Fruit fly (Drosophila melanogaster) whole organism, prepupa: Measurements from ENCODE around the gene Naxe.

Experiments used
- Blimp-1 ChIP-seq: fragments of 200-800 bp; sonication (Bioruptor generic); optimal IDR thresholded peaks from 3 replicates; lab custom pipeline; 2017; ENCODE audit warnings: missing biosample characterization, missing genetic modification characterization, mild to moderate bottlenecking, moderate library complexity, missing genetic modification reagents
- CG10631 ChIP-seq: fragments of 200-800 bp; sonication (Bioruptor generic); optimal IDR thresholded peaks from 2 replicates; lab custom pipeline; 2016; ENCODE audit warnings: missing biosample characterization, missing genetic modification characterization
- CG10669 ChIP-seq: fragments of 200-800 bp; sonication (Bioruptor generic); optimal IDR thresholded peaks from 3 replicates; lab custom pipeline; 2018; ENCODE audit warnings: missing biosample characterization, mild to moderate bottlenecking, missing genetic modification characterization, moderate library complexity
- CG11294 ChIP-seq: fragments of 200-800 bp; sonication (Bioruptor generic); IDR thresholded peaks from 2 replicates; pipeline ENCODE4 v1.3.6; 2022; ENCODE audit warnings: missing biosample characterization, missing genetic modification characterization
- CG11762 ChIP-seq: fragments of 200-800 bp; sonication (Bioruptor generic); optimal IDR thresholded peaks from 3 replicates; lab custom pipeline; 2016; ENCODE audit warnings: missing biosample characterization, missing genetic modification characterization; ENCODE audit not compliant: insufficient read depth
- CG15336 ChIP-seq: fragments of 200-800 bp; sonication (Bioruptor generic); IDR thresholded peaks from 2 replicates; pipeline ENCODE4 v1.3.6; 2022; ENCODE audit warnings: missing biosample characterization, missing genetic modification characterization
- CG1621 ChIP-seq: fragments of 200-800 bp; sonication (Bioruptor generic); optimal IDR thresholded peaks from 3 replicates; lab custom pipeline; 2018; ENCODE audit warnings: missing biosample characterization, mild to moderate bottlenecking, missing genetic modification characterization
- CG3032 ChIP-seq: fragments of 200-800 bp; optimal IDR thresholded peaks from 2 replicates; lab custom pipeline; 2019; ENCODE audit warnings: missing biosample characterization, mild to moderate bottlenecking, missing genetic modification characterization, moderate library complexity
- CG32006 ChIP-seq: fragments of 200-800 bp; sonication (Bioruptor generic); optimal IDR thresholded peaks from 3 replicates; lab custom pipeline; 2017; ENCODE audit warnings: missing biosample characterization, mild to moderate bottlenecking, missing genetic modification characterization
- CG34406 ChIP-seq: fragments of 200-800 bp; sonication (Bioruptor generic); optimal IDR thresholded peaks from 3 replicates; lab custom pipeline; 2016; ENCODE audit warnings: missing biosample characterization, missing genetic modification characterization
- CG3919 ChIP-seq: fragments of 200-800 bp; sonication (Bioruptor generic); optimal IDR thresholded peaks from 3 replicates; lab custom pipeline; 2016; ENCODE audit warnings: missing biosample characterization, missing genetic modification characterization
- CG4318 ChIP-seq: fragments of 200-800 bp; sonication (Bioruptor generic); optimal IDR thresholded peaks from 3 replicates; lab custom pipeline; 2017; ENCODE audit warnings: missing biosample characterization, mild to moderate bottlenecking, missing genetic modification characterization
- CG6163 ChIP-seq: fragments of 200-800 bp; sonication (Bioruptor generic); IDR thresholded peaks from 3 replicates; pipeline ENCODE4 v1.3.6; 2022; ENCODE audit warnings: missing biosample characterization, missing genetic modification characterization
- CG6276 ChIP-seq: fragments of 200-800 bp; sonication (Bioruptor generic); optimal IDR thresholded peaks from 2 replicates; lab custom pipeline; 2017; ENCODE audit warnings: missing biosample characterization, mild to moderate bottlenecking, missing genetic modification characterization
- CG6792 ChIP-seq: fragments of 200-800 bp; sonication (Bioruptor generic); optimal IDR thresholded peaks from 3 replicates; lab custom pipeline; 2016; ENCODE audit warnings: missing biosample characterization, missing genetic modification characterization
- CG6854 ChIP-seq: fragments of 200-800 bp; sonication (Bioruptor generic); optimal IDR thresholded peaks from 2 replicates; lab custom pipeline; 2017; ENCODE audit warnings: missing biosample characterization, mild to moderate bottlenecking, missing genetic modification characterization
- CG7368 ChIP-seq: fragments of 200-800 bp; sonication (Bioruptor generic); optimal IDR thresholded peaks from 3 replicates; lab custom pipeline; 2016; ENCODE audit warnings: missing biosample characterization, missing genetic modification characterization
- CG8119 ChIP-seq: fragments of 200-800 bp; sonication (Bioruptor generic); IDR thresholded peaks from 3 replicates; pipeline ENCODE4 v1.3.6; 2022; ENCODE audit warnings: missing biosample characterization, missing genetic modification characterization
- CG8632 ChIP-seq: fragments of 200-800 bp; sonication (Bioruptor generic); optimal IDR thresholded peaks from 3 replicates; lab custom pipeline; 2016; ENCODE audit warnings: missing biosample characterization, missing genetic modification characterization
- CG9139 ChIP-seq: fragments of 200-800 bp; sonication (Bioruptor generic); optimal IDR thresholded peaks from 3 replicates; lab custom pipeline; 2017; ENCODE audit warnings: missing biosample characterization, mild to moderate bottlenecking, missing genetic modification characterization
- Eip75B ChIP-seq: fragments of 200-800 bp; sonication (Bioruptor generic); optimal IDR thresholded peaks from 3 replicates; lab custom pipeline; 2016; ENCODE audit warnings: missing biosample characterization, missing genetic modification characterization
- Eip78C ChIP-seq: fragments of 200-800 bp; sonication (Bioruptor generic); peaks from one replicate; lab custom pipeline; 2016; ENCODE audit warnings: missing biosample characterization, missing genetic modification characterization
- Eip93F ChIP-seq: fragments of 200-800 bp; sonication (Bioruptor generic); optimal IDR thresholded peaks from 2 replicates; lab custom pipeline; 2016; ENCODE audit warnings: missing biosample characterization, mild to moderate bottlenecking, missing genetic modification characterization
- Ets21C ChIP-seq: fragments of 200-800 bp; sonication (Bioruptor generic); optimal IDR thresholded peaks from 3 replicates; lab custom pipeline; 2016; ENCODE audit warnings: missing biosample characterization, missing genetic modification characterization
- Ets96B ChIP-seq: fragments of 200-800 bp; optimal IDR thresholded peaks from 2 replicates; lab custom pipeline; 2019; ENCODE audit warnings: missing biosample characterization, mild to moderate bottlenecking, missing genetic modification characterization, moderate library complexity
- Gug ChIP-seq: fragments of 200-800 bp; sonication (Bioruptor generic); IDR thresholded peaks from 2 replicates; pipeline ENCODE4 v1.3.6; 2022; ENCODE audit warnings: missing biosample characterization, missing genetic modification characterization
- Hr38 ChIP-seq: sonication (Bioruptor generic); optimal IDR thresholded peaks from 2 replicates; lab custom pipeline; 2016; ENCODE audit warnings: missing biosample characterization, missing genetic modification characterization
- Hr39 ChIP-seq: fragments of 200-800 bp; sonication (Bioruptor generic); optimal IDR thresholded peaks from 2 replicates; lab custom pipeline; 2016; ENCODE audit warnings: missing biosample characterization, missing genetic modification characterization
- Hr4 ChIP-seq: fragments of 200-800 bp; sonication (Bioruptor generic); optimal IDR thresholded peaks from 3 replicates; lab custom pipeline; 2016; ENCODE audit warnings: missing biosample characterization, missing genetic modification characterization
- Met ChIP-seq: fragments of 200-800 bp; sonication (Bioruptor generic); optimal IDR thresholded peaks from 3 replicates; lab custom pipeline; 2016; ENCODE audit warnings: missing biosample characterization, missing genetic modification characterization
- OdsH ChIP-seq: fragments of 200-800 bp; sonication (Bioruptor generic); optimal IDR thresholded peaks from 3 replicates; lab custom pipeline; 2016; ENCODE audit warnings: missing biosample characterization, missing genetic modification characterization
- Smox ChIP-seq: fragments of 200-800 bp; sonication (Bioruptor generic); optimal IDR thresholded peaks from 3 replicates; lab custom pipeline; 2016; ENCODE audit warnings: missing biosample characterization, missing genetic modification characterization
- Sox102F ChIP-seq: fragments of 200-800 bp; sonication (Bioruptor generic); optimal IDR thresholded peaks from 2 replicates; lab custom pipeline; 2016; ENCODE audit warnings: missing biosample characterization, mild to moderate bottlenecking, missing genetic modification characterization
- Sox14 ChIP-seq: fragments of 200-800 bp; sonication (Bioruptor generic); optimal IDR thresholded peaks from 3 replicates; lab custom pipeline; 2016; ENCODE audit warnings: missing biosample characterization, missing genetic modification characterization
- achi ChIP-seq: fragments of 200-800 bp; sonication (Bioruptor generic); optimal IDR thresholded peaks from 3 replicates; lab custom pipeline; 2016; ENCODE audit warnings: missing biosample characterization, missing genetic modification characterization
- cyc ChIP-seq: fragments of 200-800 bp; sonication (Bioruptor generic); optimal IDR thresholded peaks from 3 replicates; lab custom pipeline; 2016; ENCODE audit warnings: missing biosample characterization, missing genetic modification characterization
- dsx ChIP-seq: fragments of 200-800 bp; optimal IDR thresholded peaks from 3 replicates; lab custom pipeline; 2019; ENCODE audit warnings: missing biosample characterization, mild to moderate bottlenecking, missing genetic modification characterization, moderate library complexity; ENCODE audit not compliant: poor library complexity, severe bottlenecking
- eg ChIP-seq: fragments of 200-800 bp; sonication (Bioruptor generic); IDR thresholded peaks from 3 replicates; pipeline ENCODE4 v1.3.6; 2022; ENCODE audit warnings: missing biosample characterization, missing genetic modification characterization
- fd59A ChIP-seq: fragments of 200-800 bp; sonication (Bioruptor generic); optimal IDR thresholded peaks from 2 replicates; lab custom pipeline; 2017; ENCODE audit warnings: missing biosample characterization, mild to moderate bottlenecking, missing genetic modification characterization, missing genetic modification reagents
- fd85E ChIP-seq: fragments of 200-800 bp; sonication (Bioruptor generic); optimal IDR thresholded peaks from 3 replicates; lab custom pipeline; 2016; ENCODE audit warnings: missing biosample characterization, missing genetic modification characterization
- fkh ChIP-seq: fragments of 200-800 bp; sonication (Bioruptor generic); optimal IDR thresholded peaks from 3 replicates; lab custom pipeline; 2017; ENCODE audit warnings: missing biosample characterization, mild to moderate bottlenecking, missing genetic modification characterization, moderate library complexity
- lz ChIP-seq: fragments of 200-800 bp; sonication (Bioruptor generic); optimal IDR thresholded peaks from 3 replicates; lab custom pipeline; 2016; ENCODE audit warnings: missing biosample characterization, missing genetic modification characterization
- net ChIP-seq: fragments of 200-800 bp; sonication (Bioruptor generic); optimal IDR thresholded peaks from 3 replicates; lab custom pipeline; 2016; ENCODE audit warnings: missing biosample characterization, missing genetic modification characterization
- pdm3 ChIP-seq: fragments of 200-800 bp; sonication (Bioruptor generic); optimal IDR thresholded peaks from 3 replicates; lab custom pipeline; 2016; ENCODE audit warnings: missing biosample characterization, missing genetic modification characterization
- salr ChIP-seq, 2 experiments: fragments of 200-800 bp; sonication (Bioruptor generic); optimal IDR thresholded peaks; 3 replicates each; lab custom pipeline; 2016 to 2018; ENCODE audit warnings: missing biosample characterization in 2 of 2, missing genetic modification characterization in 2 of 2, mild to moderate bottlenecking in 1 of 2
- spab ChIP-seq: fragments of 200-800 bp; sonication (Bioruptor generic); optimal IDR thresholded peaks from 2 replicates; lab custom pipeline; 2017; ENCODE audit warnings: missing biosample characterization, mild to moderate bottlenecking, missing genetic modification characterization, missing genetic modification reagents
- topi ChIP-seq: fragments of 200-800 bp; sonication (Bioruptor generic); optimal IDR thresholded peaks from 3 replicates; lab custom pipeline; 2016; ENCODE audit warnings: missing biosample characterization, missing genetic modification characterization
- vri ChIP-seq: fragments of 200-800 bp; sonication (Bioruptor generic); optimal IDR thresholded peaks from 3 replicates; lab custom pipeline; 2016; ENCODE audit warnings: missing biosample characterization, mild to moderate bottlenecking, missing genetic modification characterization

The Naxe gene

dm6 chrX:10104477-10104876 is 18.5 kb upstream of the Naxe start (continued):
- TF ChIP-seq CG6276 (GFP tag; lab: Kevin White, UChicago) (peak; percentile 48), CG8119 (GFP tag; lab: Robert Waterston, UW) (no peak), CG8632 (GFP tag; lab: Kevin White, UChicago) (peak; percentile 71), CG34406 (GFP tag; lab: Kevin White, UChicago) (peak; percentile 64), Sox14 (GFP tag; lab: Kevin White, UChicago) (peak; percentile 52), fkh (GFP tag; lab: Kevin White, UChicago) (no peak), pdm3 (peak; percentile 72), CG32006 (GFP tag; lab: Kevin White, UChicago) (peak; percentile 61), Eip78C (GFP tag; lab: Kevin White, UChicago) (peak; percentile 87), eg (GFP tag; lab: Robert Waterston, UW) (peak; percentile 75), CG6163 (GFP tag; lab: Robert Waterston, UW) (peak; percentile 76; the same call in 2 of the 3 replicates), CG10669 (peak; percentile 45), CG7368 (GFP tag; lab: Kevin White, UChicago) (peak; percentile 60), spab (GFP tag; lab: Kevin White, UChicago) (peak; percentile 17), CG3919 (GFP tag; lab: Kevin White, UChicago) (peak; percentile 68), Hr38 (GFP tag; lab: Kevin White, UChicago) (no peak), CG9139 (GFP tag; lab: Kevin White, UChicago) (no peak), Ets21C (peak; percentile 57), CG11762 (peak; percentile 39), vri (GFP tag; lab: Kevin White, UChicago) (peak; percentile 37), Blimp-1 (GFP tag; lab: Kevin White, UChicago) (peak; percentile 2), dsx (GFP tag; lab: Kevin White, UChicago) (peak; percentile 39)

DNA sequence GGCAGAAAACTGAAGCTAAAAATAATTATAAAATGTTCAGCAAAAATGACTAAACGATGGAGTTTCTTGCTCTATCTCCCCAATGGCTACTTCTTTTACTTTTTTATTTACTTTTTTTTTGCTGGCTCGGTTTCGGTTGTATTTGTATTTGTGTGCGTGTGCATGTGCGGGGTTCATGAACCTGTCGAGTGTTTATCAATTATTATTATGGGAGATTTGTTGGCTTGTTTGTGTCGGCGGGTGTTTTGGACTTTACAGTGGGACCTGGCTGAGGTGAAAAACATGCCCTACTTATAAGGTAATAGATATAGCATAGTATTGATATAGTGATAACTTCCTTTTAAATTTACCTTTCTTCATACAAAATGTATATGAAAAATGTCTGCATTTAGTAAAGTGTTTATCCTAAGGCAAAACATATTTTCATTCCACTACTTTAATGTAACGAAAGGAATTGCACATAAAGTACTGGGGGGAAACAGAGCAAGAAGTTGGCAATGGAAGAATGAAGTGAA is 17.7 kb upstream of the Naxe start:
- TF ChIP-seq Gug (GFP tag; lab: Robert Waterston, UW) (no peak), CG7368 (GFP tag; lab: Kevin White, UChicago) (no peak), Met (GFP tag; lab: Kevin White, UChicago) (no peak), CG11294 (GFP tag; lab: Robert Waterston, UW) (no peak), CG3032 (tag; lab: Kevin White, UChicago) (no peak), Ets96B (no peak), CG6854 (GFP tag; lab: Kevin White, UChicago) (no peak), Hr39 (peak; percentile 33), vri (GFP tag; lab: Kevin White, UChicago) (peak; percentile 39), CG9139 (GFP tag; lab: Kevin White, UChicago) (no peak), topi (GFP tag; lab: Kevin White, UChicago) (no peak), CG4318 (GFP tag; lab: Kevin White, UChicago) (no peak), dsx (GFP tag; lab: Kevin White, UChicago) (no peak), CG15336 (GFP tag; lab: Robert Waterston, UW) (no peak), Eip78C (GFP tag; lab: Kevin White, UChicago) (no peak), Smox (GFP tag; lab: Kevin White, UChicago) (peak; percentile 19), Eip75B (GFP tag; lab: Kevin White, UChicago) (no peak), CG10669 (no peak), CG6163 (GFP tag; lab: Robert Waterston, UW) (no peak), net (GFP tag; lab: Kevin White, UChicago) (no peak), fd85E (GFP tag; lab: Kevin White, UChicago) (no peak), OdsH (GFP tag; lab: Kevin White, UChicago) (no peak), Sox102F (GFP tag; lab: Kevin White, UChicago) (peak; percentile 25), Sox14 (GFP tag; lab: Kevin White, UChicago) (peak; percentile 15), CG6276 (GFP tag; lab: Kevin White, UChicago) (no peak), Hr38 (GFP tag; lab: Kevin White, UChicago) (no peak), CG3919 (GFP tag; lab: Kevin White, UChicago) (no peak), lz (peak; percentile 13), cyc (no peak), CG8632 (GFP tag; lab: Kevin White, UChicago) (no peak), Eip93F (no peak), CG6792 (no peak), salr (GFP tag; optimal IDR thresholded peaks at IDR 0.05; lab: Kevin White, UChicago) (no peak), fd59A (GFP tag; lab: Kevin White, UChicago) (no peak), Hr4 (no peak), achi (GFP tag; lab: Kevin White, UChicago) (no peak), CG32006 (GFP tag; lab: Kevin White, UChicago) (no peak), CG10631 (GFP tag; lab: Kevin White, UChicago) (no peak), CG1621 (tag; lab: Kevin White, UChicago) (no peak)
